Worm (Caenorhabditis elegans): ENCODE results near the gene srx-51.

The srx-51 gene

ce11 chrV:15276915-15277314, 4.8 kb upstream of the srx-51 start, which contains the start of gene srw-17:
srw-17 (minus strand) TSS chrV:15277015.
- no peak for TF ChIP-seq ztf-23 (GFP tag; IDR thresholded peaks at IDR 0.05)
- TF ChIP-seq ztf-29 (GFP tag; IDR thresholded peaks at IDR 0.05) = no peak
- no peak for TF ChIP-seq ref-1 (GFP tag; conservative IDR thresholded peaks at IDR 0.05)
- TF ChIP-seq flt-1 (GFP tag; IDR thresholded peaks at IDR 0.05) = no peak

- TF ChIP-seq T22C8.4 (GFP tag; IDR thresholded peaks at IDR 0.05) = no peak
- no peak for TF ChIP-seq ztf-29 (GFP tag; IDR thresholded peaks at IDR 0.05)
- no peak for TF ChIP-seq cog-1 (tag; optimal IDR thresholded peaks at IDR 0.05)
- no peak for TF ChIP-seq med-1 (GFP tag; optimal IDR thresholded peaks at IDR 0.05; ENCODE audit: insufficient read depth)
- TF ChIP-seq flt-1 (GFP tag; IDR thresholded peaks at IDR 0.05) = no peak
- no peak for TF ChIP-seq tab-1 (GFP tag; IDR thresholded peaks at IDR 0.05)
- no peak for TF ChIP-seq ztf-23 (GFP tag; IDR thresholded peaks at IDR 0.05)
- no peak for TF ChIP-seq klf-2 (GFP tag; conservative IDR thresholded peaks at IDR 0.05)
- TF ChIP-seq ref-1 (GFP tag; conservative IDR thresholded peaks at IDR 0.05) = no peak
Observed at ce11 chrV:15285984-15286383, 4.3 kb downstream of the srx-51 start.

DNA sequence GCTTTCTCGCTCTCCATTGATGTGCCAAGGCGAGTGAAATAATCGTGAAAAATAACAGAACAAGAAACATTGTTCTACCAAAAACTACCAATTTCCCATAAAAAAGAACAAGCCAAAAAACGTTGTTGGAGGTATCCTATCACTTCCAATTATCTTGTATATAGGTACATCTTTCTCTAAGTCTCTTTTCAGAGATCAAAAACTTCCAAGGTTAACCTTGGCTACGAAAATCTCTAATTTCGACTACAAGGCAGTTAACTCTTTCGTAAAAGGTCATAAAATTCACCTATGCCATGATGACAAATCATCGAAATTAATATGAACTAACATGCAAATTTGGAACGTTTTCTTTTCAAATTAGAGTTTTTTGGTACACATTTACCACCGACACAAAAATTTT, 6.2 kb downstream of the srx-51 start, which contains the start of gene cyp-34A1:
Gene cyp-34A1, minus strand, starts transcription at position 101 of the 400 bp plus-strand sequence.
- no peak for TF ChIP-seq ztf-23 (GFP tag; IDR thresholded peaks at IDR 0.05)
- no peak for TF ChIP-seq flt-1 (GFP tag; IDR thresholded peaks at IDR 0.05)
- no peak for TF ChIP-seq klf-2 (GFP tag; conservative IDR thresholded peaks at IDR 0.05)
- TF ChIP-seq ref-1 (GFP tag; conservative IDR thresholded peaks at IDR 0.05) = no peak
- TF ChIP-seq ztf-29 (GFP tag; IDR thresholded peaks at IDR 0.05) = no peak
- TF ChIP-seq T22C8.4 (GFP tag; IDR thresholded peaks at IDR 0.05) = no peak
- no peak for TF ChIP-seq cog-1 (tag; optimal IDR thresholded peaks at IDR 0.05)
- no peak for TF ChIP-seq tab-1 (GFP tag; IDR thresholded peaks at IDR 0.05)
- TF ChIP-seq med-1 (GFP tag; optimal IDR thresholded peaks at IDR 0.05; ENCODE audit: insufficient read depth) = no peak

DNA sequence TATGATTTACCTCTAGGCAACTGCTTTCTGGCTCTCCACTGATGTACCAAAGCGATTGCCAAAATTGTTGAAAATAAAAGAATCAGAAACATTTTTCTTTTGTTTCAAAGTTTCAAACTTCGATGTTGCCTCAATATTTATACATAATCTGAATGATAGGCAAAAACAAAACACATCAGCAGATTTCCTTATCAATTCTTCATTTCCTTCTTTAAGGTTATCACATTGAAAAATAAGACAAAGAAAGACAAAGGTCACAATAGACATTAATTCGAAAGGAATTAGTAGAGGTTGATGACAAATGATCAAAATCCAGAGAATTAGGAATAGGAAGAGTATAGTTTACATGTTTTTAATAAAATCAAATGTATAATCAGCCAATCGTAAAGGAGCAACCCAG, 9.3 kb downstream of the srx-51 start, which contains the start of gene cyp-34A2:
Gene cyp-34A2, minus strand, starts transcription at position 101 of the 400 bp plus-strand sequence.
- TF ChIP-seq ztf-29 (GFP tag; IDR thresholded peaks at IDR 0.05) (no peak), tab-1 (GFP tag; IDR thresholded peaks at IDR 0.05) (no peak), ztf-23 (GFP tag; IDR thresholded peaks at IDR 0.05) (no peak), ref-1 (GFP tag; conservative IDR thresholded peaks at IDR 0.05) (no peak)

DNA sequence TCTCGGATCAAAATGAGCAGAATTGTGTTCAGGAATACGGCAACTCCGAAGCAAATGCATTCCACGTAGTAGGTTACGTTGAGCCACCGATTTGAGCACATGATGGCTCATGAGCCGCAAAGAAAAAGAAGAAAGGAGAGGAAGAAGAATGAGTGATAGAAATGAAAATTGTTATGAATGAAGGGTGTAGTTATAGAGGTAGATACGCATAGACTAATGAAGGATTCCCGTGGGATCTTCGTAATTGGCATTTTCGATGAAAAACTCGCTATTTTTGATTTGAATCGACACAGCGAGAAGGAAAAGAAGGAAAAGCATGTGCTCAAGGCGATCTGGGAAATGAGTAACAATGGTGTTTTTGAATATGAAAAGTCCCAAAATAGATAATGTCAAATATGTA, 12.2 kb downstream of the srx-51 start, which contains the start of gene str-96:
Gene str-96, minus strand, starts transcription at position 101 of the 400 bp plus-strand sequence.
- no peak for TF ChIP-seq cog-1 (tag; optimal IDR thresholded peaks at IDR 0.05)
- no peak for TF ChIP-seq ztf-29 (GFP tag; IDR thresholded peaks at IDR 0.05)
- TF ChIP-seq ref-1 (GFP tag; conservative IDR thresholded peaks at IDR 0.05) = no peak
- TF ChIP-seq flt-1 (GFP tag; IDR thresholded peaks at IDR 0.05) = no peak
- TF ChIP-seq tab-1 (GFP tag; IDR thresholded peaks at IDR 0.05) = no peak
- TF ChIP-seq med-1 (GFP tag; optimal IDR thresholded peaks at IDR 0.05; ENCODE audit: insufficient read depth) = no peak
- no peak for TF ChIP-seq T22C8.4 (GFP tag; IDR thresholded peaks at IDR 0.05)
- no peak for TF ChIP-seq ztf-23 (GFP tag; IDR thresholded peaks at IDR 0.05)
- TF ChIP-seq klf-2 (GFP tag; conservative IDR thresholded peaks at IDR 0.05) = no peak

- TF ChIP-seq flt-1 (GFP tag; IDR thresholded peaks at IDR 0.05) = peak; percentile 91; the same call in 1 of the 2 replicates
Observed at ce11 chrV:15295436-15295835, 13.7 kb downstream of the srx-51 start.

DNA sequence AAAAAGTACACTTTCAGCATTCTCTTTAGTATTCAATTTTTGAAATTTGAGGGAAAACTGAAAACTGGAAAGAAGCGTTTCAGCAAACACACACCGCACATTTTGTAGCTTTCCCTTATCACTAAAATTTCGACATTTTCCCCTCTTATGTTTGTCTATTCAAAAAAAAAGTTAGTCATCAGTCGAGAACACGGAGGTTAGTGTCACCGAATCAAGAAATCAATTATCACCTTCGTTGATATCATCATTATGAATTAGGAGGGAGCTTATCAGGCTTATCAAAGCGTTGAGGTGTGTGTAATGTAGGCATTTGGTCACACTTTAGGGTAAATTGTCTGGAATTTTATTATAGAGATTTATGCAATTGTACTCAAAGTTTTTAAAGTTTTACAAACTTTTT, 16.9 kb downstream of the srx-51 start, which contains the start of gene cpr-3:
Gene cpr-3, minus strand, starts transcription at position 104 of the 400 bp plus-strand sequence.
- TF ChIP-seq med-1 (GFP tag; optimal IDR thresholded peaks at IDR 0.05; ENCODE audit: insufficient read depth) (no peak), ztf-23 (GFP tag; IDR thresholded peaks at IDR 0.05) (no peak), tab-1 (GFP tag; IDR thresholded peaks at IDR 0.05) (no peak), cog-1 (tag; optimal IDR thresholded peaks at IDR 0.05) (no peak), ztf-29 (GFP tag; IDR thresholded peaks at IDR 0.05) (no peak), klf-2 (GFP tag; conservative IDR thresholded peaks at IDR 0.05) (no peak), T22C8.4 (GFP tag; IDR thresholded peaks at IDR 0.05) (no peak), flt-1 (GFP tag; IDR thresholded peaks at IDR 0.05) (no peak), ref-1 (GFP tag; conservative IDR thresholded peaks at IDR 0.05) (no peak)

ce11 chrV:15303625-15304024, 21.9 kb downstream of the srx-51 start, which contains the start of gene srx-48:
srx-48 (minus strand) TSS chrV:15303725.
- no peak for TF ChIP-seq tab-1 (GFP tag; IDR thresholded peaks at IDR 0.05)
- TF ChIP-seq klf-2 (GFP tag; conservative IDR thresholded peaks at IDR 0.05) = no peak
- TF ChIP-seq flt-1 (GFP tag; IDR thresholded peaks at IDR 0.05) = no peak
- TF ChIP-seq med-1 (GFP tag; optimal IDR thresholded peaks at IDR 0.05; ENCODE audit: insufficient read depth) = no peak
- no peak for TF ChIP-seq ztf-23 (GFP tag; IDR thresholded peaks at IDR 0.05)
- no peak for TF ChIP-seq ztf-29 (GFP tag; IDR thresholded peaks at IDR 0.05)
- no peak for TF ChIP-seq cog-1 (tag; optimal IDR thresholded peaks at IDR 0.05)
- no peak for TF ChIP-seq T22C8.4 (GFP tag; IDR thresholded peaks at IDR 0.05)
- TF ChIP-seq ref-1 (GFP tag; conservative IDR thresholded peaks at IDR 0.05) = no peak

ce11 chrV:15305502-15305901, 23.8 kb downstream of the srx-51 start, which contains the start of gene T26H8.5:
T26H8.5 (minus strand) TSS chrV:15305602.
- TF ChIP-seq med-1 (GFP tag; optimal IDR thresholded peaks at IDR 0.05; ENCODE audit: insufficient read depth) (no peak), ztf-29 (GFP tag; IDR thresholded peaks at IDR 0.05) (no peak), flt-1 (GFP tag; IDR thresholded peaks at IDR 0.05) (no peak), tab-1 (GFP tag; IDR thresholded peaks at IDR 0.05) (no peak), ztf-23 (GFP tag; IDR thresholded peaks at IDR 0.05) (no peak), ref-1 (GFP tag; conservative IDR thresholded peaks at IDR 0.05) (no peak), cog-1 (tag; optimal IDR thresholded peaks at IDR 0.05) (no peak), T22C8.4 (GFP tag; IDR thresholded peaks at IDR 0.05) (no peak), klf-2 (GFP tag; conservative IDR thresholded peaks at IDR 0.05) (no peak)

DNA sequence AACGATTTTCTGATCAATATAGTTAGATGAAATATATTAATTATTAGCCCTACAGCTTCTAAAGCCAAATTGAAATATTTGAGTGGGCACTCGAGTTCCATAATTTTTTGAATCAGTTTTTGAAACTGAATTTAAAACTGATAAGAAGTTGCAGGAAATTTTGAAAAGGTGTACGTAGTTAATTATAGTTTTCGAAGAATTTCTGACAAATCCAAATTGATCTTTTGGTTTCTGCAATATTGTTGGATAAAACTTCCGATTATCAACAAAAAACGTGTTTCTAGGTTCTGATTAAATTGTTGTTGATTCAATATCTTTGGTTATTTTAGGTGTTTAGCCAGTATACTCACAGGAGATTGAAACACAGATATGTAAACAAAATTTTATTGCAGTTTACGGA, 25.0 kb downstream of the srx-51 start, which contains the start of gene T26H8.4:
Gene T26H8.4, minus strand, starts transcription at position 101 of the 400 bp plus-strand sequence.
- TF ChIP-seq T22C8.4 (GFP tag; IDR thresholded peaks at IDR 0.05) (no peak), flt-1 (GFP tag; IDR thresholded peaks at IDR 0.05) (no peak), ztf-29 (GFP tag; IDR thresholded peaks at IDR 0.05) (no peak), klf-2 (GFP tag; conservative IDR thresholded peaks at IDR 0.05) (no peak), med-1 (GFP tag; optimal IDR thresholded peaks at IDR 0.05; ENCODE audit: insufficient read depth) (no peak), ref-1 (GFP tag; conservative IDR thresholded peaks at IDR 0.05) (no peak), cog-1 (tag; optimal IDR thresholded peaks at IDR 0.05) (no peak), ztf-23 (GFP tag; IDR thresholded peaks at IDR 0.05) (no peak), tab-1 (GFP tag; IDR thresholded peaks at IDR 0.05) (no peak)

Measured in whole organism, midembryonic.